Worm (Caenorhabditis elegans): ENCODE measurements around the gene spig-7.

The spig-7 gene

ce11 chrV:1541786-1542185 lies 47.2 kb downstream of the spig-7 start, which contains the start of gene oac-31:
oac-31 (minus strand) TSS chrV:1541886.
- no peak for TF ChIP-seq sma-9 (GFP tag; optimal IDR thresholded peaks at IDR 0.05)
- TF ChIP-seq sma-9 (tag; optimal IDR thresholded peaks at IDR 0.05), result no peak
- peak; percentile 25 for TF ChIP-seq fos-1 (tag; optimal IDR thresholded peaks at IDR 0.05)

All from whole organism, L2 larva.